Worm (Caenorhabditis elegans): ENCODE measurements around the gene srw-42.

Gene srw-42

DNA sequence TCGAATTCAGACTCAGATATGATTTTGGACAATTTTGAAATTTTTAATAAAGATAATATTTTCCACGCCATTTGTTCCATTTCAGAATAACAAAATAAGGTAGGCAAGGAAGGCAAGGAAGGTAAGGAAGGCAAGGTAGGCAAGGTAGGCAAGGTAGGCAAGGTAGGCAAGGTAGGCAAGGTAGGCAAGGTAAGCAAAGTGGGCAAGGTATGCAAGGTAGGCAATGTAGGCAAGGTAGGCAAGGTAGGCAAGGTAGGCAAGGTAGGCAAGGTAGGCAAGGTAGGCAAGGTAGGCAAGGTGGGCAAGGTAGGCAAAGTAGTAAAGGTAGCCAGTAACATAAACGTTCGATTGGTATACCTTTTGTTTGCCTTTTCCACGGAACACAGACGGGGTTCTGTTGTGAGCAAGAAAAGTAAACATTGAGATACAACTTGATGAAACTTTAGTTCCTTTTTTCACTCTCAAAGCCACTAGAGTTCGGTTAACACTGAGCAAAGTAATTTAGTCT is 6.2 kb upstream of the srw-42 start, which contains the start of gene Y70C5C.1:
TSS of gene Y70C5C.1 (plus strand) at position 458 of the 508 bp plus-strand sequence.
- TF ChIP-seq ets-7 (tag; optimal IDR thresholded peaks at IDR 0.05) (no peak), flt-1 (GFP tag; IDR thresholded peaks at IDR 0.05) (no peak), B0310.2 (tag; optimal IDR thresholded peaks at IDR 0.05) (no peak), tbx-37 (GFP tag; conservative IDR thresholded peaks at IDR 0.05) (no peak), ceh-36 (tag; optimal IDR thresholded peaks at IDR 0.05) (peak; percentile 51), tra-4 (tag; optimal IDR thresholded peaks at IDR 0.05) (no peak), pes-1 (GFP tag; IDR thresholded peaks at IDR 0.05) (no peak; the same call in 1 of the 2 replicates), hmg-4 (GFP tag; optimal IDR thresholded peaks at IDR 0.05) (no peak), hnd-1 (tag; optimal IDR thresholded peaks at IDR 0.05) (peak; percentile 63), ama-1 (optimal IDR thresholded peaks at IDR 0.05) (no peak), tbx-11 (GFP tag; IDR thresholded peaks at IDR 0.05) (peak; percentile 68), hmbx-1 (tag; optimal IDR thresholded peaks at IDR 0.05) (peak; percentile 71), aly-1 (tag; optimal IDR thresholded peaks at IDR 0.05) (no peak), scrt-1 (GFP tag; IDR thresholded peaks at IDR 0.05) (no peak), sea-1 (GFP tag; conservative IDR thresholded peaks at IDR 0.05) (no peak), ceh-13 (GFP tag; optimal IDR thresholded peaks at IDR 0.05) (no peak)

DNA sequence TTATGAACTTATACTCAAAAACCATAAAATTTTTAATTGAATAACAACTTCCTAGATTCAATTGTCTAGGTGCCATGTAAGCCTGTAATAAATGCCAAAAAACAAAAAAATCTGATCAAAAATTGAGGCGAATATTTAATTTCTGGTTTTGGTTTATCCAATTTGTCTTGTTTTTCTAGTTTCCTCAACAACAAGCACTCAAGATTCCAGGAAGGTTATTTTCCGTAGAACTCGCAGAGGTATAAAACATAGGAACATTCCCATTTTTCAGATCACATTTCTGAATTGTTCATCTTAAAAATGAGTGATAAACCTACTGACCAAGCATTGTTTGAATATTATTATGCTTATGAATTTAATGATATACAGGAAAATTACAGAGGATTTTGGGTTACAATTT is 3.5 kb upstream of the srw-42 start, which contains the start of gene srw-41:
TSS of gene srw-41 (plus strand) at position 301 of the 400 bp plus-strand sequence.
- TF ChIP-seq aly-1 (tag; optimal IDR thresholded peaks at IDR 0.05) = no peak
- TF ChIP-seq hmg-4 (GFP tag; optimal IDR thresholded peaks at IDR 0.05) = no peak
- no peak for TF ChIP-seq hmbx-1 (tag; optimal IDR thresholded peaks at IDR 0.05)
- no peak for TF ChIP-seq ceh-13 (GFP tag; optimal IDR thresholded peaks at IDR 0.05)
- no peak for TF ChIP-seq hnd-1 (tag; optimal IDR thresholded peaks at IDR 0.05)
- no peak for TF ChIP-seq F13C5.2 (tag; optimal IDR thresholded peaks at IDR 0.05)
- no peak for TF ChIP-seq B0310.2 (tag; optimal IDR thresholded peaks at IDR 0.05)
- no peak for TF ChIP-seq sea-1 (GFP tag; conservative IDR thresholded peaks at IDR 0.05)
- no peak for TF ChIP-seq ceh-36 (tag; optimal IDR thresholded peaks at IDR 0.05)
- TF ChIP-seq ets-7 (tag; optimal IDR thresholded peaks at IDR 0.05) = no peak
- TF ChIP-seq pes-1 (GFP tag; IDR thresholded peaks at IDR 0.05) = no peak
- no peak for TF ChIP-seq scrt-1 (GFP tag; IDR thresholded peaks at IDR 0.05)
- no peak for TF ChIP-seq tbx-11 (GFP tag; IDR thresholded peaks at IDR 0.05)
- no peak for TF ChIP-seq tra-4 (tag; optimal IDR thresholded peaks at IDR 0.05)
- no peak for TF ChIP-seq tbx-37 (GFP tag; conservative IDR thresholded peaks at IDR 0.05)
- no peak for TF ChIP-seq flt-1 (GFP tag; IDR thresholded peaks at IDR 0.05)
- TF ChIP-seq ama-1 (optimal IDR thresholded peaks at IDR 0.05) = no peak

DNA sequence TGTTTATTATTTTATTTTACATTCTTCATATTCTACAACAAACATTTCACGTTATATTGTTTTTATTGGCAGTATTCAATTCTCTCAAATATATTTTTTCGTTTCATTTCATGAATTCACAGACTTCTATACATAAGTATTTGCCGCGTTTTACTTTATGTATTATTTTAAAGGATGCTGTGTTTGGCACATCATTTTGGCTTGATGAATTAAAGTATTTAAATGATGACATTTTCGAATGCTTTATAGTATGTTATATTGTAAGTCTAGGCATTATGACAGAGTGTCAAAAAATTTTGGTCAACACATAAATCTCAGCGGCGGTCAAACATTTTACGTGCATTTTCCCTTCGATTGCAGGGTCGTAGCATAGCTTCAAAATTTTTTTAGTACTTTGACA is 1.9 kb upstream of the srw-42 start:
- TF ChIP-seq hmbx-1 (tag; optimal IDR thresholded peaks at IDR 0.05) (no peak), flt-1 (GFP tag; IDR thresholded peaks at IDR 0.05) (no peak), ceh-36 (tag; optimal IDR thresholded peaks at IDR 0.05) (no peak), ets-7 (tag; optimal IDR thresholded peaks at IDR 0.05) (no peak), scrt-1 (GFP tag; IDR thresholded peaks at IDR 0.05) (no peak), ama-1 (optimal IDR thresholded peaks at IDR 0.05) (no peak), pes-1 (GFP tag; IDR thresholded peaks at IDR 0.05) (no peak), tbx-11 (GFP tag; IDR thresholded peaks at IDR 0.05) (no peak), sea-1 (GFP tag; conservative IDR thresholded peaks at IDR 0.05) (no peak), ceh-13 (GFP tag; optimal IDR thresholded peaks at IDR 0.05) (no peak), tbx-37 (GFP tag; conservative IDR thresholded peaks at IDR 0.05) (no peak), F13C5.2 (tag; optimal IDR thresholded peaks at IDR 0.05) (no peak), B0310.2 (tag; optimal IDR thresholded peaks at IDR 0.05) (no peak), hnd-1 (tag; optimal IDR thresholded peaks at IDR 0.05) (no peak)

DNA sequence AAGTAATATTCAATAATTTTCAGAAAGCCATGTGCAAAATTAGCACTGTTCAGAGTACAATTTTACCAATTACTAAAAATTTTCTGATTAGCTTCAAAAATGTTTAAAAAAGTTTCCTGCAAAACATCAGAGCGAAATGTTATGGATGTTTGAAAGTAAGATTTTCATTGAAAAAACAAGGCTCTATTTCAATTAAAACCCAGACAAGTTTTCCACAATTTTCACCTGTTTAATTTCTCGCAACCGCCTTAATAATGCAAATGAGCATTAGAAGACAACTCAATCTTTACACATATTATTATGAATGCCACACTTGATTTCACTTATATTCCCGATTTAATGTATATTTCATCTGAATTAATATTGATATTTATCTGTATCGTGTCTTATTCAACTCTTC is 906 bp upstream of the srw-42 start, which contains the start of gene srz-101:
TSS of gene srz-101 (plus strand) at position 301 of the 400 bp plus-strand sequence.
- TF ChIP-seq flt-1 (GFP tag; IDR thresholded peaks at IDR 0.05) (no peak), B0310.2 (tag; optimal IDR thresholded peaks at IDR 0.05) (no peak), tbx-11 (GFP tag; IDR thresholded peaks at IDR 0.05) (no peak), scrt-1 (GFP tag; IDR thresholded peaks at IDR 0.05) (no peak), sea-1 (GFP tag; conservative IDR thresholded peaks at IDR 0.05) (no peak), tra-4 (tag; optimal IDR thresholded peaks at IDR 0.05) (no peak), hmbx-1 (tag; optimal IDR thresholded peaks at IDR 0.05) (no peak), F13C5.2 (tag; optimal IDR thresholded peaks at IDR 0.05) (no peak), pes-1 (GFP tag; IDR thresholded peaks at IDR 0.05) (no peak), ets-7 (tag; optimal IDR thresholded peaks at IDR 0.05) (no peak), tbx-37 (GFP tag; conservative IDR thresholded peaks at IDR 0.05) (no peak), ceh-36 (tag; optimal IDR thresholded peaks at IDR 0.05) (no peak), aly-1 (tag; optimal IDR thresholded peaks at IDR 0.05) (no peak), hmg-4 (GFP tag; optimal IDR thresholded peaks at IDR 0.05) (no peak), ceh-13 (GFP tag; optimal IDR thresholded peaks at IDR 0.05) (no peak), hnd-1 (tag; optimal IDR thresholded peaks at IDR 0.05) (no peak), ama-1 (optimal IDR thresholded peaks at IDR 0.05) (no peak)

DNA sequence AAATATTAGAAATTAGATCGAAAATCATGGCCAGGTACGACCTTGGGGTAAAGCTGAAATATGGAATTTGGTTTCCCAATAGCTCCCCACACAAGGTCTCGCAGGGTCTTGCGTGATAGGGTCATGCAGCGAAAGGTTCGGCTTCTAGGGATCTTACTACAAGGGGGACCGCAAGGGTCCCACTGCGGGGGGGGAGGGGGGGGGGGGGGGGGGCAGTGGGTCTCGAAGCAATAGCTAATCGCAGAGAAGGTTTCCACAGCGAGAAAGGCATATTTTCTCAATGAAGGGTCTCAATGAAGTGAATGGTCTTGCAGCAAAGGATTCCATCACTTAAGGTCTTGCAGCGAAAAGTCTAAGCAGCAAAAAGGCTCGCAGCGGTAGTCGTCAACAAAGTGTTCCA is 644 bp downstream of the srw-42 start:
- TF ChIP-seq aly-1 (tag; optimal IDR thresholded peaks at IDR 0.05) = no peak
- no peak for TF ChIP-seq scrt-1 (GFP tag; IDR thresholded peaks at IDR 0.05)
- TF ChIP-seq flt-1 (GFP tag; IDR thresholded peaks at IDR 0.05) = no peak
- no peak for TF ChIP-seq ets-7 (tag; optimal IDR thresholded peaks at IDR 0.05)
- no peak for TF ChIP-seq ceh-13 (GFP tag; optimal IDR thresholded peaks at IDR 0.05)
- no peak for TF ChIP-seq tbx-37 (GFP tag; conservative IDR thresholded peaks at IDR 0.05)
- TF ChIP-seq sea-1 (GFP tag; conservative IDR thresholded peaks at IDR 0.05) = no peak
- TF ChIP-seq hmbx-1 (tag; optimal IDR thresholded peaks at IDR 0.05) = no peak
- no peak for TF ChIP-seq tra-4 (tag; optimal IDR thresholded peaks at IDR 0.05)
- TF ChIP-seq ceh-36 (tag; optimal IDR thresholded peaks at IDR 0.05) = no peak
- no peak for TF ChIP-seq tbx-11 (GFP tag; IDR thresholded peaks at IDR 0.05)
- no peak for TF ChIP-seq hmg-4 (GFP tag; optimal IDR thresholded peaks at IDR 0.05)
- TF ChIP-seq hnd-1 (tag; optimal IDR thresholded peaks at IDR 0.05) = no peak
- no peak for TF ChIP-seq B0310.2 (tag; optimal IDR thresholded peaks at IDR 0.05)
- no peak for TF ChIP-seq pes-1 (GFP tag; IDR thresholded peaks at IDR 0.05)
- TF ChIP-seq F13C5.2 (tag; optimal IDR thresholded peaks at IDR 0.05) = no peak
- no peak for TF ChIP-seq ama-1 (optimal IDR thresholded peaks at IDR 0.05)

DNA sequence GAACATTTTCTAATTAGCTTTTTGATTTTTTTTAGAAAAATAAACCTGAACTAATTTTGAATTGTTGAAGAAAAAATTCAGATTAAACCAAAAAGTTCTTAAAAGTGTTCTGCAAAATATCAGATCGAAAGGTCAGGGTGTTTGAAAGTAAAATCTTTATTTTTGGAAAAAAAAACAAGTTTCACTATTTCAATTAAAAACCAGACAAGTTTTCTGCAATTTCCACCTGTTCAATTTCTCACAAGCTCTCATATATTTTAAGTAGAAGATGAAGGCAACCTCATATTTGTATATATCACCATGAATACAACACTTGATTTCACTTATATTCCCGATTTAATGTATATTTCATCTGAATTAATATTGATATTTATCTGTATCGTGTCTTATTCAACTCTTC is 6.4 kb downstream of the srw-42 start, which contains the start of gene srz-102:
TSS of gene srz-102 (plus strand) at position 301 of the 400 bp plus-strand sequence.
- TF ChIP-seq hnd-1 (tag; optimal IDR thresholded peaks at IDR 0.05) (no peak), ceh-13 (GFP tag; optimal IDR thresholded peaks at IDR 0.05) (no peak), ceh-36 (tag; optimal IDR thresholded peaks at IDR 0.05) (no peak), tbx-11 (GFP tag; IDR thresholded peaks at IDR 0.05) (no peak), aly-1 (tag; optimal IDR thresholded peaks at IDR 0.05) (no peak), hmg-4 (GFP tag; optimal IDR thresholded peaks at IDR 0.05) (no peak), tra-4 (tag; optimal IDR thresholded peaks at IDR 0.05) (no peak), scrt-1 (GFP tag; IDR thresholded peaks at IDR 0.05) (no peak), flt-1 (GFP tag; IDR thresholded peaks at IDR 0.05) (no peak), ama-1 (optimal IDR thresholded peaks at IDR 0.05) (no peak), B0310.2 (tag; optimal IDR thresholded peaks at IDR 0.05) (no peak), hmbx-1 (tag; optimal IDR thresholded peaks at IDR 0.05) (no peak)
